Fruit fly (Drosophila melanogaster): ENCODE results near the gene CG46339.

dm6 chr3R:26923830-26924333, 8.3 kb downstream of the CG46339 start:
- TF ChIP-seq CG14711 (tag; optimal IDR thresholded peaks at IDR 0.05) (no peak), toe (GFP tag; optimal IDR thresholded peaks at IDR 0.05) (no peak), CG11617 (GFP tag; optimal IDR thresholded peaks at IDR 0.05) (no peak), tj (GFP tag; optimal IDR thresholded peaks at IDR 0.05) (no peak), Hr96 (GFP tag; optimal IDR thresholded peaks at IDR 0.05) (no peak), cic (GFP tag; optimal IDR thresholded peaks at IDR 0.05) (no peak), CG33017 (tag; optimal IDR thresholded peaks at IDR 0.05) (no peak), Crg-1 (GFP tag; optimal IDR thresholded peaks at IDR 0.05) (no peak), CG12768 (GFP tag; optimal IDR thresholded peaks at IDR 0.05) (no peak)
